Fruit fly (Drosophila melanogaster) whole organism, pupa: ENCODE measurements around the gene Rnb.

ENCODE experiments used
- CG10348 ChIP-seq: fragments of 200-800 bp; sonication (Bioruptor generic); IDR thresholded peaks from 2 replicates; pipeline ENCODE4 v1.3.6; 2022; ENCODE audit warnings: missing biosample characterization, missing genetic modification characterization
- CG12605 ChIP-seq: fragments of 200-800 bp; sonication (Bioruptor generic); IDR thresholded peaks from 2 replicates; pipeline ENCODE4 v1.3.6; 2022; ENCODE audit warnings: missing biosample characterization, missing genetic modification characterization
- CG13204 ChIP-seq: fragments of 200-800 bp; sonication (Bioruptor generic); optimal IDR thresholded peaks from 2 replicates; lab custom pipeline; 2018; ENCODE audit warnings: missing biosample characterization, mild to moderate bottlenecking, missing genetic modification characterization, moderate library complexity
- CG14655 ChIP-seq: fragments of 200-800 bp; sonication (Bioruptor generic); optimal IDR thresholded peaks from 3 replicates; lab custom pipeline; 2017; ENCODE audit warnings: mild to moderate bottlenecking, missing biosample characterization, missing genetic modification reagents, missing genetic modification characterization
- CG15710 ChIP-seq: fragments of 200-800 bp; sonication (Bioruptor generic); optimal IDR thresholded peaks from 2 replicates; lab custom pipeline; 2018; ENCODE audit warnings: missing biosample characterization, mild to moderate bottlenecking, missing genetic modification characterization, moderate library complexity
- CG17806 ChIP-seq: fragments of 200-800 bp; sonication (Bioruptor generic); optimal IDR thresholded peaks from 2 replicates; lab custom pipeline; 2018; ENCODE audit warnings: missing biosample characterization, mild to moderate bottlenecking, missing genetic modification characterization, moderate library complexity
- CG32121 ChIP-seq: fragments of 200-800 bp; sonication (Bioruptor generic); IDR thresholded peaks from 2 replicates; pipeline ENCODE4 v1.3.6; 2022; ENCODE audit warnings: missing biosample characterization, missing genetic modification characterization
- CG34367 ChIP-seq: fragments of 200-800 bp; sonication (Bioruptor generic); optimal IDR thresholded peaks from 2 replicates; lab custom pipeline; 2018; ENCODE audit warnings: missing biosample characterization, mild to moderate bottlenecking, missing genetic modification characterization
- CG4496 ChIP-seq: fragments of 200-800 bp; sonication (Bioruptor generic); IDR thresholded peaks from 3 replicates; pipeline ENCODE4 v1.3.6; 2022; ENCODE audit warnings: missing biosample characterization, missing genetic modification characterization
- CG8159 ChIP-seq: fragments of 200-800 bp; sonication (Bioruptor generic); optimal IDR thresholded peaks from 3 replicates; lab custom pipeline; 2018; ENCODE audit warnings: missing biosample characterization, mild to moderate bottlenecking, missing genetic modification characterization, moderate library complexity
- CG8301 ChIP-seq: fragments of 200-800 bp; sonication (Bioruptor generic); optimal IDR thresholded peaks from 2 replicates; lab custom pipeline; 2018; ENCODE audit warnings: missing biosample characterization, mild to moderate bottlenecking, missing genetic modification characterization
- CG9948 ChIP-seq: fragments of 200-800 bp; sonication (Bioruptor generic); optimal IDR thresholded peaks from 2 replicates; lab custom pipeline; 2018; ENCODE audit warnings: missing biosample characterization, mild to moderate bottlenecking, missing genetic modification characterization, moderate library complexity
- D1 ChIP-seq: fragments of 200-800 bp; sonication (Bioruptor generic); optimal IDR thresholded peaks from 2 replicates; lab custom pipeline; 2018; ENCODE audit warnings: missing biosample characterization, mild to moderate bottlenecking, missing genetic modification characterization, moderate library complexity
- EcR ChIP-seq: fragments of 200-800 bp; sonication (Bioruptor generic); optimal IDR thresholded peaks from 3 replicates; lab custom pipeline; 2019; ENCODE audit warnings: missing biosample characterization, missing genetic modification characterization, mild to moderate bottlenecking, moderate library complexity, missing genetic modification reagents
- Ets98B ChIP-seq: fragments of 200-800 bp; sonication (Bioruptor generic); IDR thresholded peaks from 2 replicates; pipeline ENCODE4 v1.3.6; 2022; ENCODE audit warnings: missing biosample characterization, missing genetic modification characterization
- Pif1A ChIP-seq: fragments of 200-800 bp; sonication (Bioruptor generic); optimal IDR thresholded peaks from 3 replicates; lab custom pipeline; 2016; ENCODE audit warnings: missing biosample characterization, missing genetic modification characterization
- Pif1B ChIP-seq: fragments of 200-800 bp; sonication (Bioruptor generic); optimal IDR thresholded peaks from 3 replicates; lab custom pipeline; 2016; ENCODE audit warnings: missing biosample characterization, missing genetic modification characterization
- Snoo ChIP-seq: fragments of 200-800 bp; sonication (Bioruptor generic); optimal IDR thresholded peaks from 3 replicates; lab custom pipeline; 2017; ENCODE audit warnings: missing biosample characterization, mild to moderate bottlenecking, missing genetic modification characterization, inconsistent platforms
- fd96Ca ChIP-seq: fragments of 200-800 bp; sonication (Bioruptor generic); IDR thresholded peaks from 3 replicates; pipeline ENCODE4 v1.3.6; 2022; ENCODE audit warnings: missing biosample characterization, missing genetic modification characterization
- gl ChIP-seq: fragments of 200-800 bp; sonication (Bioruptor generic); optimal IDR thresholded peaks from 2 replicates; lab custom pipeline; 2018; ENCODE audit warnings: missing biosample characterization, mild to moderate bottlenecking, missing genetic modification characterization
- rn ChIP-seq: fragments of 200-800 bp; sonication (Bioruptor generic); IDR thresholded peaks from 2 replicates; pipeline ENCODE4 v1.3.6; 2022; ENCODE audit warnings: missing biosample characterization, missing genetic modification characterization

Gene Rnb

dm6 chr3R:29757226-29757625 lies 41.9 kb downstream of the Rnb start:
- peak; percentile 35 for TF ChIP-seq EcR (GFP tag; lab: Kevin White, UChicago)
- TF ChIP-seq gl (tag; lab: Kevin White, UChicago) = peak; percentile 74
- TF ChIP-seq Snoo (tag; lab: Kevin White, UChicago) = no peak
- no peak for TF ChIP-seq CG9948 (tag; lab: Kevin White, UChicago)
- TF ChIP-seq CG8159 (tag; lab: Kevin White, UChicago) = no peak
- TF ChIP-seq fd96Ca (GFP tag; lab: Robert Waterston, UW) = peak; percentile 49
- TF ChIP-seq Pif1B (GFP tag; lab: Kevin White, UChicago) = no peak
- TF ChIP-seq CG15710 (tag; lab: Kevin White, UChicago) = no peak
- peak; percentile 37; the same call in 1 of the 2 replicates for TF ChIP-seq Ets98B (GFP tag; lab: Robert Waterston, UW)
- TF ChIP-seq CG8301 (tag; lab: Kevin White, UChicago) = no peak
- no peak for TF ChIP-seq CG17806
- peak; percentile 40 for TF ChIP-seq CG12605
- TF ChIP-seq CG34367 (tag; lab: Kevin White, UChicago) = peak; percentile 52
- no peak for TF ChIP-seq CG14655 (GFP tag; lab: Kevin White, UChicago)
- no peak for TF ChIP-seq D1 (tag; lab: Kevin White, UChicago)
- peak; percentile 62 for TF ChIP-seq Pif1A
- TF ChIP-seq rn (GFP tag; lab: Robert Waterston, UW) = 0 out of 2 replicates have a peak, but pooled peaks have one; percentile 18
- TF ChIP-seq CG32121 (GFP tag; lab: Robert Waterston, UW) = no peak; the same call in 1 of the 2 replicates
- TF ChIP-seq CG13204 = peak; percentile 83
- TF ChIP-seq CG10348 (GFP tag; lab: Robert Waterston, UW) = no peak
- peak; percentile 36; the same call in 2 of the 3 replicates for TF ChIP-seq CG4496
- TF ChIP-seq, all 21 proteins: peak for 10

- TF ChIP-seq CG4496 = no peak
- no peak for TF ChIP-seq CG17806
- TF ChIP-seq CG12605 = no peak
- TF ChIP-seq CG32121 (GFP tag; lab: Robert Waterston, UW) = no peak
- no peak for TF ChIP-seq Snoo (tag; lab: Kevin White, UChicago)
- TF ChIP-seq fd96Ca (GFP tag; lab: Robert Waterston, UW) = no peak
- no peak for TF ChIP-seq CG9948 (tag; lab: Kevin White, UChicago)
- TF ChIP-seq CG14655 (GFP tag; lab: Kevin White, UChicago) = no peak
- TF ChIP-seq CG8301 (tag; lab: Kevin White, UChicago) = no peak
- TF ChIP-seq CG13204 = no peak
- TF ChIP-seq Ets98B (GFP tag; lab: Robert Waterston, UW) = no peak
- no peak for TF ChIP-seq rn (GFP tag; lab: Robert Waterston, UW)
- no peak for TF ChIP-seq CG15710 (tag; lab: Kevin White, UChicago)
- no peak for TF ChIP-seq Pif1B (GFP tag; lab: Kevin White, UChicago)
- TF ChIP-seq EcR (GFP tag; lab: Kevin White, UChicago) = no peak
- no peak for TF ChIP-seq CG34367 (tag; lab: Kevin White, UChicago)
- no peak for TF ChIP-seq CG10348 (GFP tag; lab: Robert Waterston, UW)
- TF ChIP-seq D1 (tag; lab: Kevin White, UChicago) = no peak
- TF ChIP-seq CG8159 (tag; lab: Kevin White, UChicago) = no peak
- TF ChIP-seq gl (tag; lab: Kevin White, UChicago) = no peak
These were observed 43.0 kb downstream of the Rnb start for dm6 chr3R:29756153-29756552.

- TF ChIP-seq CG34367 (tag; lab: Kevin White, UChicago) = no peak
- peak; percentile 87 for TF ChIP-seq CG32121 (GFP tag; lab: Robert Waterston, UW)
- no peak for TF ChIP-seq Pif1B (GFP tag; lab: Kevin White, UChicago)
- no peak for TF ChIP-seq CG8301 (tag; lab: Kevin White, UChicago)
- peak; percentile 40; the same call in 1 of the 2 replicates for TF ChIP-seq CG12605
- TF ChIP-seq Pif1A = no peak
- peak; percentile 87 for TF ChIP-seq Ets98B (GFP tag; lab: Robert Waterston, UW)
- no peak for TF ChIP-seq CG17806
- peak; percentile 83 for TF ChIP-seq CG4496
- peak; percentile 7 for TF ChIP-seq CG9948 (tag; lab: Kevin White, UChicago)
- TF ChIP-seq CG15710 (tag; lab: Kevin White, UChicago) = peak; percentile 3
- TF ChIP-seq CG8159 (tag; lab: Kevin White, UChicago) = no peak
- TF ChIP-seq fd96Ca (GFP tag; lab: Robert Waterston, UW) = peak; percentile 90
- TF ChIP-seq CG10348 (GFP tag; lab: Robert Waterston, UW) = peak; percentile 33; the same call in 1 of the 2 replicates
- TF ChIP-seq rn (GFP tag; lab: Robert Waterston, UW) = 0 out of 2 replicates have a peak, but pooled peaks have one; percentile 52
- TF ChIP-seq, all 21 proteins: peak for 9
These were observed 43.9 kb downstream of the Rnb start for dm6 chr3R:29755248-29755647.

- TF ChIP-seq CG34367 (tag; lab: Kevin White, UChicago) = no peak
- TF ChIP-seq, all 21 proteins: peak for 0
These were observed 49.7 kb downstream of the Rnb start for dm6 chr3R:29749304-29750066.

- no peak for TF ChIP-seq CG34367 (tag; lab: Kevin White, UChicago)
- TF ChIP-seq CG12605 = no peak
- TF ChIP-seq Pif1A = no peak
- TF ChIP-seq CG15710 (tag; lab: Kevin White, UChicago) = peak; percentile 45
- TF ChIP-seq CG8301 (tag; lab: Kevin White, UChicago) = no peak
- no peak for TF ChIP-seq CG13204
- no peak for TF ChIP-seq CG32121 (GFP tag; lab: Robert Waterston, UW)
- TF ChIP-seq CG8159 (tag; lab: Kevin White, UChicago) = no peak
- 0 out of 3 replicates have a peak, but pooled peaks have one; percentile 27 for TF ChIP-seq CG4496
- peak; percentile 39 for TF ChIP-seq Snoo (tag; lab: Kevin White, UChicago)
- no peak for TF ChIP-seq D1 (tag; lab: Kevin White, UChicago)
- TF ChIP-seq Pif1B (GFP tag; lab: Kevin White, UChicago) = no peak
- no peak for TF ChIP-seq fd96Ca (GFP tag; lab: Robert Waterston, UW)
These were observed 50.4 kb downstream of the Rnb start, which contains the start of the genes ATPsyngamma and yata for dm6 chr3R:29748591-29749303. TSS of gene ATPsyngamma (minus strand) at chr3R:29749163. TSS of gene yata (plus strand) at chr3R:29749219.
